Worm (Caenorhabditis elegans) whole organism, young adult: ENCODE results near the gene F56D2.8.

Experiments used
- ceh-58 ChIP-seq: fragments of 200-800 bp; sonication (Bioruptor generic); IDR thresholded peaks from 2 replicates; pipeline ENCODE4 v1.3.6; 2022; ENCODE audit warnings: missing genetic modification characterization, missing compliant biosample characterization
- efl-1 ChIP-seq: fragments of 150-350 bp; optimal IDR thresholded peaks from 2 replicates; lab custom pipeline; 2014; ENCODE audit warnings: missing biosample characterization, missing genetic modification reagents, missing genetic modification characterization
- ekl-4 ChIP-seq: fragments of 200-800 bp; sonication (Bioruptor generic); IDR thresholded peaks from 2 replicates; pipeline ENCODE4 v1.3.6; 2022; ENCODE audit warnings: missing genetic modification reagents, missing genetic modification characterization, missing compliant biosample characterization
- hmg-20 ChIP-seq: fragments of 200-800 bp; sonication (Bioruptor generic); IDR thresholded peaks from 2 replicates; pipeline ENCODE4 v1.3.6; 2022; ENCODE audit warnings: missing genetic modification reagents, missing genetic modification characterization, missing compliant biosample characterization
- madf-8 ChIP-seq: fragments of 200-800 bp; sonication (Bioruptor generic); conservative IDR thresholded peaks from 2 replicates; pipeline ENCODE4 v1.3.6; 2022; ENCODE audit warnings: missing genetic modification reagents, missing genetic modification characterization, missing compliant biosample characterization
- nfya-1 ChIP-seq: sonication (generic microtip); optimal IDR thresholded peaks from 2 replicates; lab custom pipeline; 2017; ENCODE audit warnings: antibody characterized with exemption, missing compliant biosample characterization, missing genetic modification characterization, borderline replicate concordance; ENCODE audit not compliant: insufficient read depth
- nfyb-1 ChIP-seq: fragments of 200-800 bp; sonication (Bioruptor generic); IDR thresholded peaks from 2 replicates; pipeline ENCODE4 v1.3.6; 2022; ENCODE audit warnings: missing genetic modification reagents, missing genetic modification characterization, missing compliant biosample characterization

DNA sequence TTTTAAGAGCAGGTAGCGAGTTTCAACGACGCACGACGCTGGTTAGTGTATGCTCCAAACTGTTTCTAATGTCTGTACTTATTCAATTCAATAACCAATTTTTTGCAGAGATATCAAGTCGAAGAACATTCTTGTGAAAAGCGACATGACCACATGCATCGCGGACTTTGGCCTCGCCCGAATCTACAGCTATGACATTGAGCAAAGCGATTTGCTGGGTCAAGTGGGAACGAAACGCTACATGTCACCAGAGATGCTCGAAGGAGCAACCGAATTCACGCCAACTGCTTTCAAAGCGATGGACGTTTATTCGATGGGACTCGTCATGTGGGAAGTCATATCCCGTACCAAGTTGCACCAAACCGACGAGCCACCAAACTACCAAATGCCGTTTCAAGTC lies 47.7 kb upstream of the F56D2.8 start:
- no peak for TF ChIP-seq nfyb-1 (GFP tag; lab: Robert Waterston, UW)
- TF ChIP-seq nfya-1 = no peak
- TF ChIP-seq ekl-4 (GFP tag; lab: Robert Waterston, UW) = no peak
- TF ChIP-seq efl-1 = no peak
- no peak for TF ChIP-seq hmg-20 (GFP tag; lab: Robert Waterston, UW)
- no peak for TF ChIP-seq ceh-58 (GFP tag; lab: Robert Waterston, UW)
- no peak for TF ChIP-seq madf-8 (GFP tag; lab: Robert Waterston, UW)
